Worm (Caenorhabditis elegans) whole organism, L4 larva: ENCODE results near the gene Y66D12A.3.
A peak's percentile ranks its signal among the peaks of the same experiment; 100 is the strongest.

Source experiments
- F26F4.8 ChIP-seq: fragments of 200-800 bp; sonication (Bioruptor generic); conservative IDR thresholded peaks from 2 replicates; pipeline ENCODE4 v1.3.6; 2022; ENCODE audit warnings: missing genetic modification characterization, missing compliant biosample characterization
- F37D6.2 ChIP-seq: sonication (generic microtip); optimal IDR thresholded peaks from 2 replicates; lab custom pipeline; 2016; ENCODE audit warnings: mild to moderate bottlenecking, missing genetic modification characterization, missing compliant biosample characterization
- F44E2.7 ChIP-seq: fragments of 200-800 bp; sonication (Bioruptor generic); IDR thresholded peaks from 2 replicates; pipeline ENCODE4 v2.1.2; 2022; ENCODE audit warnings: missing genetic modification characterization, missing compliant biosample characterization
- F49E8.2 ChIP-seq: sonication (generic microtip); optimal IDR thresholded peaks from 2 replicates; lab custom pipeline; 2016; ENCODE audit warnings: missing compliant biosample characterization, mild to moderate bottlenecking, missing genetic modification characterization, borderline replicate concordance
- R02D3.7 ChIP-seq: fragments of 150-350 bp; sonication (generic microtip); optimal IDR thresholded peaks from 3 replicates; lab custom pipeline; 2014; ENCODE audit warnings: missing biosample characterization, missing genetic modification characterization
- Y48G9A.11 ChIP-seq: fragments of 200-800 bp; sonication (Bioruptor generic); IDR thresholded peaks from 2 replicates; pipeline ENCODE4 v1.3.6; 2022; ENCODE audit warnings: missing genetic modification reagents, missing genetic modification characterization, missing compliant biosample characterization
- Y75B8A.6 ChIP-seq: fragments of 200-800 bp; sonication (Bioruptor generic); IDR thresholded peaks from 2 replicates; pipeline ENCODE4 v1.3.6; 2022; ENCODE audit warnings: missing genetic modification reagents, missing genetic modification characterization, missing compliant biosample characterization
- ZK337.2 ChIP-seq: fragments of 200-800 bp; sonication (Bioruptor generic); IDR thresholded peaks from 2 replicates; pipeline ENCODE4 v1.3.6; 2022; ENCODE audit warnings: missing genetic modification reagents, missing genetic modification characterization, missing compliant biosample characterization
- aha-1 ChIP-seq: fragments of 150-350 bp; peaks from one replicate; lab custom pipeline; 2014; ENCODE audit warnings: missing biosample characterization, missing genetic modification characterization
- ama-1 ChIP-seq: fragments of 150-350 bp; optimal IDR thresholded peaks from 2 replicates; lab custom pipeline; 2014; ENCODE audit warnings: inconsistent platforms, mixed read lengths
- arid-1 ChIP-seq: fragments of 200-800 bp; sonication (Bioruptor generic); conservative IDR thresholded peaks from 2 replicates; pipeline ENCODE4 v1.3.6; 2022; ENCODE audit warnings: missing genetic modification reagents, missing genetic modification characterization, missing compliant biosample characterization
- ceh-32 ChIP-seq: sonication (generic microtip); optimal IDR thresholded peaks from 2 replicates; lab custom pipeline; 2016; ENCODE audit warnings: mild to moderate bottlenecking, missing genetic modification characterization, missing compliant biosample characterization; ENCODE audit not compliant: poor library complexity
- ceh-44 ChIP-seq: fragments of 200-800 bp; sonication (Bioruptor generic); IDR thresholded peaks from 2 replicates; pipeline ENCODE4 v1.3.6; 2022; ENCODE audit warnings: missing genetic modification reagents, missing genetic modification characterization, missing compliant biosample characterization
- cey-2 ChIP-seq: sonication (generic microtip); optimal IDR thresholded peaks from 3 replicates; lab custom pipeline; 2017; ENCODE audit warnings: missing genetic modification characterization, mild to moderate bottlenecking, missing compliant biosample characterization, antibody characterized with exemption, borderline replicate concordance; ENCODE audit not compliant: insufficient read depth
- dmd-6 ChIP-seq: fragments of 200-800 bp; sonication (Bioruptor generic); IDR thresholded peaks from 2 replicates; pipeline ENCODE4 v1.3.6; 2022; ENCODE audit warnings: missing genetic modification reagents, missing genetic modification characterization, missing compliant biosample characterization
- dmd-8 ChIP-seq: fragments of 200-800 bp; sonication (Bioruptor generic); IDR thresholded peaks from 2 replicates; pipeline ENCODE4 v1.3.6; 2022; ENCODE audit warnings: missing genetic modification characterization, missing compliant biosample characterization
- dmd-9 ChIP-seq: fragments of 200-800 bp; sonication (Bioruptor generic); IDR thresholded peaks from 2 replicates; pipeline ENCODE4 v1.3.6; 2022; ENCODE audit warnings: missing genetic modification reagents, missing genetic modification characterization, missing compliant biosample characterization
- dpl-1 ChIP-seq: fragments of 150-350 bp; optimal IDR thresholded peaks from 2 replicates; lab custom pipeline; 2014; ENCODE audit warnings: missing biosample characterization, missing genetic modification reagents, missing genetic modification characterization
- dve-1 ChIP-seq: sonication (generic microtip); optimal IDR thresholded peaks from 2 replicates; lab custom pipeline; 2017; ENCODE audit warnings: antibody characterized with exemption, mild to moderate bottlenecking, missing genetic modification characterization, missing compliant biosample characterization; ENCODE audit not compliant: insufficient read depth
- egl-27 ChIP-seq: sonication (generic microtip); optimal IDR thresholded peaks from 3 replicates; lab custom pipeline; 2017; ENCODE audit warnings: missing biosample characterization, missing genetic modification reagents, missing genetic modification characterization
- gei-8 ChIP-seq: fragments of 200-800 bp; sonication (Bioruptor generic); optimal IDR thresholded peaks from 2 replicates; lab custom pipeline; 2018; ENCODE audit warnings: mild to moderate bottlenecking, missing genetic modification characterization, missing compliant biosample characterization
- hif-1 ChIP-seq, 2 experiments: sonication (generic microtip); optimal IDR thresholded peaks; 2 replicates each; lab custom pipeline; 2016 to 2017; ENCODE audit warnings: missing compliant biosample characterization in 2 of 2, missing genetic modification characterization in 2 of 2, missing genetic modification reagents in 2 of 2, missing genotype in 2 of 2, mild to moderate bottlenecking in 1 of 2
- hlh-11 ChIP-seq: fragments of 200-800 bp; sonication (Bioruptor generic); optimal IDR thresholded peaks from 2 replicates; lab custom pipeline; 2018; ENCODE audit warnings: mild to moderate bottlenecking, missing genetic modification characterization, missing compliant biosample characterization
- lin-1 ChIP-seq: fragments of 200-800 bp; sonication (Bioruptor generic); IDR thresholded peaks from 2 replicates; pipeline ENCODE4 v1.3.6; 2022; ENCODE audit warnings: missing genetic modification reagents, missing genetic modification characterization, missing compliant biosample characterization
- lin-29 ChIP-seq: fragments of 200-800 bp; sonication (Bioruptor generic); IDR thresholded peaks from 2 replicates; pipeline ENCODE4 v1.3.6; 2022; ENCODE audit warnings: missing genetic modification reagents, missing genetic modification characterization, missing compliant biosample characterization
- lin-38 ChIP-seq: fragments of 200-800 bp; sonication (Bioruptor generic); IDR thresholded peaks from 2 replicates; pipeline ENCODE4 v1.3.6; 2022; ENCODE audit warnings: missing genetic modification reagents, missing genetic modification characterization, missing compliant biosample characterization
- lir-3 ChIP-seq: sonication (generic microtip); optimal IDR thresholded peaks from 2 replicates; lab custom pipeline; 2016; ENCODE audit warnings: mild to moderate bottlenecking, missing genetic modification characterization, missing compliant biosample characterization
- lsy-2 ChIP-seq, 2 experiments: fragments of 150-350 bp in 1 of 2; sonication (generic microtip) in 1 of 2; optimal IDR thresholded peaks; 2 replicates each; lab custom pipeline; 2014 to 2017; ENCODE audit warnings: missing biosample characterization in 2 of 2, missing genetic modification characterization in 2 of 2
- madf-9 ChIP-seq: fragments of 200-800 bp; sonication (Bioruptor generic); conservative IDR thresholded peaks from 2 replicates; pipeline ENCODE4 v1.3.6; 2022; ENCODE audit warnings: missing genetic modification reagents, missing genetic modification characterization, missing compliant biosample characterization
- mep-1 ChIP-seq: fragments of 150-350 bp; sonication (generic microtip); optimal IDR thresholded peaks from 3 replicates; lab custom pipeline; 2014; ENCODE audit warnings: missing biosample characterization, missing genetic modification characterization
- mes-2 ChIP-seq: sonication (generic microtip); optimal IDR thresholded peaks from 2 replicates; lab custom pipeline; 2016; ENCODE audit warnings: missing genotype, mild to moderate bottlenecking, missing genetic modification characterization, missing compliant biosample characterization; ENCODE audit not compliant: poor library complexity, severe bottlenecking
- nhr-10 ChIP-seq: fragments of 150-350 bp; optimal IDR thresholded peaks from 2 replicates; lab custom pipeline; 2014; ENCODE audit warnings: missing biosample characterization, missing genetic modification characterization
- nhr-237 ChIP-seq: sonication (generic microtip); optimal IDR thresholded peaks from 2 replicates; lab custom pipeline; 2017; ENCODE audit warnings: missing biosample characterization, missing genetic modification characterization
- nhr-25 ChIP-seq: sonication (generic microtip); optimal IDR thresholded peaks from 2 replicates; lab custom pipeline; 2017; ENCODE audit warnings: missing genetic modification characterization, mild to moderate bottlenecking, missing compliant biosample characterization, antibody characterized with exemption, moderate library complexity, borderline replicate concordance; ENCODE audit not compliant: insufficient read depth
- nhr-28 ChIP-seq: fragments of 150-350 bp; optimal IDR thresholded peaks from 2 replicates; lab custom pipeline; 2014; ENCODE audit warnings: missing biosample characterization, missing genetic modification characterization
- nhr-41 ChIP-seq: fragments of 200-800 bp; sonication (Bioruptor generic); IDR thresholded peaks from 2 replicates; pipeline ENCODE4 v1.3.6; 2022; ENCODE audit warnings: missing genetic modification reagents, missing genetic modification characterization, missing compliant biosample characterization
- nhr-48 ChIP-seq: sonication (generic microtip); optimal IDR thresholded peaks from 2 replicates; lab custom pipeline; 2016; ENCODE audit warnings: mild to moderate bottlenecking, missing genetic modification characterization, missing compliant biosample characterization
- nhr-6 ChIP-seq: fragments of 150-350 bp; optimal IDR thresholded peaks from 2 replicates; lab custom pipeline; 2014; ENCODE audit warnings: missing biosample characterization, missing genetic modification characterization
- pha-4 ChIP-seq, 2 experiments: fragments of 150-350 bp in 1 of 2; fragments of 200-800 bp in 1 of 2; sonication (Bioruptor generic) in 1 of 2; IDR thresholded peaks in 1 of 2; optimal IDR thresholded peaks in 1 of 2; 2 replicates each; pipeline versions ENCODE4 v1.3.6 to Lab custom; 2014 to 2022; ENCODE audit warnings: missing genetic modification characterization in 2 of 2, missing genetic modification reagents in 2 of 2, missing biosample characterization in 1 of 2, missing compliant biosample characterization in 1 of 2
- pqm-1 ChIP-seq: sonication (generic microtip); optimal IDR thresholded peaks from 2 replicates; lab custom pipeline; 2017; ENCODE audit warnings: missing biosample characterization, missing genetic modification characterization
- rbr-2 ChIP-seq: sonication (generic microtip); optimal IDR thresholded peaks from 2 replicates; lab custom pipeline; 2016; ENCODE audit warnings: missing genotype, missing genetic modification characterization, missing compliant biosample characterization
- set-16 ChIP-seq: fragments of 200-800 bp; sonication (Bioruptor generic); IDR thresholded peaks from 2 replicates; pipeline ENCODE4 v1.3.6; 2022; ENCODE audit warnings: missing genetic modification reagents, missing genetic modification characterization, missing compliant biosample characterization
- tag-97 ChIP-seq: fragments of 200-800 bp; sonication (Bioruptor generic); IDR thresholded peaks from 2 replicates; pipeline ENCODE4 v1.3.6; 2022; ENCODE audit warnings: missing genetic modification characterization, missing compliant biosample characterization
- tra-1 ChIP-seq: fragments of 200-800 bp; sonication (Bioruptor generic); IDR thresholded peaks from 2 replicates; pipeline ENCODE4 v1.3.6; 2022; ENCODE audit warnings: missing genetic modification reagents, missing genetic modification characterization, missing compliant biosample characterization
- unc-62 ChIP-seq, 3 experiments: fragments of 150-350 bp in 1 of 3; sonication (generic microtip); optimal IDR thresholded peaks in 2 of 3; peaks in 1 of 3; 1 replicate in 1 of 3; 2 replicates in 2 of 3; lab custom pipeline; 2014 to 2017; ENCODE audit warnings: missing biosample characterization in 3 of 3, missing genetic modification characterization in 3 of 3, missing genetic modification reagents in 3 of 3, missing genotype in 1 of 3
- vab-7 ChIP-seq: fragments of 200-800 bp; sonication (Bioruptor generic); IDR thresholded peaks from 2 replicates; pipeline ENCODE4 v1.3.6; 2022; ENCODE audit warnings: missing genetic modification reagents, missing genetic modification characterization, missing compliant biosample characterization

Y66D12A.3 gene

DNA sequence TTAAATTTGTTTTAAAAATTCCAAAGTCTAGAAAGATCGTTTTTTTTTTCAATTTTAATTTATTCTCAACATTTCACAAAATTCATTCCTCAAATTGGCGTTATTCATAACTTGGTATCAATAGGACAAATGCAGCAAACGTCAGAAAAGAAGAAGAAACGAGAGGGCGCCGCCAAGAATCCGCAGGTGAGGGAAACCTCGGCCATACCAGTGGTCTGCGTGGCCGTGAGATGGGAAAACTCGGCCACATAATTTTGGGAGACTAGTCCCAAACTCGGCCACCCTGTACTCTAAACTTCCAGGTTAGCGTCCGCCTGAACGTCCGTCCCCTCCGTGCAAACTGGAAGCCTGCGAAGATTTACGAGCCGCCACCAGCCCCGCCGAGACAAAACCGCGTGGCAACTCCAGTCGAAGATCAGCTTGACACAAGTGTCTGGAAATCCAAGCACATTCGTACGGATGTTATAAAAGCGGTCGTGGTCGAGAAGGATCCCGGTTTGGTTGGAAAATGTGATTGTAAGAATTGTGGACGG is 25.5 kb upstream of the Y66D12A.3 start, which contains the start of gene Y66D12A.11:
Y66D12A.11 (plus strand) TSS at position 51 of the 533 bp plus-strand sequence.
- TF ChIP-seq dmd-8 = 0 out of 2 replicates have a peak, but pooled peaks have one; percentile 6
- TF ChIP-seq set-16 = peak; percentile 57
- TF ChIP-seq ZK337.2 (GFP tag; lab: Robert Waterston, UW) = no peak

- no peak for TF ChIP-seq arid-1 (GFP tag; lab: Robert Waterston, UW)
- no peak for TF ChIP-seq ama-1 (lab: Kevin White, UChicago)
- TF ChIP-seq nhr-6 (tag; lab: Kevin White, UChicago) = peak; percentile 37
- no peak for TF ChIP-seq nhr-28 (tag; lab: Kevin White, UChicago)
- TF ChIP-seq Y75B8A.6 (GFP tag; lab: Robert Waterston, UW) = no peak
- TF ChIP-seq nhr-10 = no peak
- TF ChIP-seq cey-2 (tag; lab: Kevin White, UChicago) = no peak
- TF ChIP-seq pqm-1 (tag; lab: Kevin White, UChicago) = no peak
- peak in 1 of 2 experiments; percentile 14 for TF ChIP-seq hif-1 (tag; optimal IDR thresholded peaks at IDR 0.05; lab: Kevin White, UChicago)
- TF ChIP-seq nhr-25 (tag; lab: Kevin White, UChicago) = no peak
- no peak for TF ChIP-seq mep-1 (tag; lab: Kevin White, UChicago)
- no peak for TF ChIP-seq F44E2.7 (GFP tag; lab: Robert Waterston, UW)
- peak; percentile 91 for TF ChIP-seq lin-38 (GFP tag; lab: Robert Waterston, UW)
- TF ChIP-seq nhr-48 (tag; lab: Kevin White, UChicago) = no peak
- no peak for TF ChIP-seq madf-9
- TF ChIP-seq dmd-8 = no peak
- TF ChIP-seq ceh-44 (GFP tag; lab: Robert Waterston, UW) = no peak
- no peak for TF ChIP-seq lir-3 (tag; lab: Kevin White, UChicago)
- TF ChIP-seq tra-1 (GFP tag; lab: Robert Waterston, UW) = no peak
- TF ChIP-seq mes-2 = peak; percentile 62
- TF ChIP-seq unc-62 (GFP tag; optimal IDR thresholded peaks at IDR 0.05 in 1 of 2; lab: Kevin White, UChicago) = no peak
- no peak for TF ChIP-seq unc-62 (tag; optimal IDR thresholded peaks at IDR 0.05; lab: Kevin White, UChicago)
- no peak for TF ChIP-seq dmd-6 (GFP tag; lab: Robert Waterston, UW)
- no peak for TF ChIP-seq ceh-32 (tag; lab: Kevin White, UChicago)
- TF ChIP-seq dpl-1 (GFP tag; lab: Kevin White, UChicago) = peak; percentile 88
- TF ChIP-seq dve-1 (tag; lab: Kevin White, UChicago) = no peak
- TF ChIP-seq R02D3.7 (tag; lab: Kevin White, UChicago) = no peak
- TF ChIP-seq lin-29 (GFP tag; lab: Robert Waterston, UW) = no peak
- TF ChIP-seq F37D6.2 (tag; lab: Kevin White, UChicago) = no peak
- no peak for TF ChIP-seq set-16
- TF ChIP-seq pha-4 (GFP tag; IDR thresholded peaks at IDR 0.05; lab: Robert Waterston, UW) = no peak
- no peak for TF ChIP-seq pha-4 (tag; optimal IDR thresholded peaks at IDR 0.05; lab: Kevin White, UChicago)
- no peak for TF ChIP-seq gei-8 (GFP tag; lab: Kevin White, UChicago)
- no peak for TF ChIP-seq rbr-2 (tag; lab: Kevin White, UChicago)
- no peak for TF ChIP-seq dmd-9 (GFP tag; lab: Robert Waterston, UW)
- TF ChIP-seq lsy-2 (tag; optimal IDR thresholded peaks at IDR 0.05; lab: Kevin White, UChicago) = peak in 1 of 2 experiments; percentile 40
- no peak for TF ChIP-seq hlh-11 (tag; lab: Kevin White, UChicago)
- no peak for TF ChIP-seq lin-1 (GFP tag; lab: Robert Waterston, UW)
- TF ChIP-seq F26F4.8 (GFP tag; lab: Robert Waterston, UW) = no peak
- no peak for TF ChIP-seq vab-7
- no peak for TF ChIP-seq Y48G9A.11
- TF ChIP-seq nhr-41 (GFP tag; lab: Robert Waterston, UW) = no peak
- TF ChIP-seq ZK337.2 (GFP tag; lab: Robert Waterston, UW) = no peak
- TF ChIP-seq nhr-237 = no peak
- TF ChIP-seq F49E8.2 (tag; lab: Kevin White, UChicago) = no peak
- TF ChIP-seq aha-1 (tag; lab: Kevin White, UChicago) = no peak
- no peak for TF ChIP-seq tag-97 (GFP tag; lab: Robert Waterston, UW)
- no peak for TF ChIP-seq egl-27 (tag; lab: Kevin White, UChicago)
Measured at ce11 chrIII:11565602-11566001, 23.4 kb upstream of the Y66D12A.3 start, which contains the start of gene Y66D12A.10. TSS of gene Y66D12A.10 (plus strand) at chrIII:11565874.
